Worm (Caenorhabditis elegans) whole organism, midembryonic: ENCODE data around the gene K02H11.9.

Experiments
- T22C8.4 ChIP-seq: fragments of 200-800 bp; sonication (Bioruptor generic); IDR thresholded peaks from 2 replicates; pipeline ENCODE4 v1.3.6; 2022; ENCODE audit warnings: missing genetic modification characterization, missing compliant biosample characterization
- klf-2 ChIP-seq: fragments of 200-800 bp; sonication (Bioruptor generic); conservative IDR thresholded peaks from 2 replicates; pipeline ENCODE4 v1.3.6; 2022; ENCODE audit warnings: missing genetic modification reagents, missing genetic modification characterization, missing compliant biosample characterization
- ref-1 ChIP-seq: fragments of 200-800 bp; sonication (Bioruptor generic); conservative IDR thresholded peaks from 2 replicates; pipeline ENCODE4 v1.3.6; 2022; ENCODE audit warnings: missing genetic modification reagents, missing genetic modification characterization, missing compliant biosample characterization
- ztf-23 ChIP-seq: fragments of 200-800 bp; sonication (Bioruptor generic); IDR thresholded peaks from 2 replicates; pipeline ENCODE4 v1.3.6; 2022; ENCODE audit warnings: missing genetic modification reagents, missing genetic modification characterization, missing compliant biosample characterization
- ztf-29 ChIP-seq: fragments of 200-800 bp; sonication (Bioruptor generic); IDR thresholded peaks from 2 replicates; pipeline ENCODE4 v1.3.6; 2022; ENCODE audit warnings: missing genetic modification reagents, missing genetic modification characterization, missing compliant biosample characterization

- TF ChIP-seq klf-2 (GFP tag; lab: Robert Waterston, UW), result no peak
- TF ChIP-seq ztf-23 (GFP tag; lab: Robert Waterston, UW), result no peak
- no peak for TF ChIP-seq ztf-29
- no peak for TF ChIP-seq ref-1 (GFP tag; lab: Robert Waterston, UW)
- no peak for TF ChIP-seq T22C8.4 (GFP tag; lab: Robert Waterston, UW)
These were observed 5.7 kb downstream of the K02H11.9 start, which contains the start of gene K02H11.4 for ce11 chrV:1531159-1531558.
